Worm (Caenorhabditis elegans): ENCODE measurements around the gene cgt-1.
"Not testable (repeated sequence)": the region's sequence is repeated elsewhere in the genome, so short reads cannot be mapped to it uniquely, and the experiment has no call there.

Gene cgt-1

DNA sequence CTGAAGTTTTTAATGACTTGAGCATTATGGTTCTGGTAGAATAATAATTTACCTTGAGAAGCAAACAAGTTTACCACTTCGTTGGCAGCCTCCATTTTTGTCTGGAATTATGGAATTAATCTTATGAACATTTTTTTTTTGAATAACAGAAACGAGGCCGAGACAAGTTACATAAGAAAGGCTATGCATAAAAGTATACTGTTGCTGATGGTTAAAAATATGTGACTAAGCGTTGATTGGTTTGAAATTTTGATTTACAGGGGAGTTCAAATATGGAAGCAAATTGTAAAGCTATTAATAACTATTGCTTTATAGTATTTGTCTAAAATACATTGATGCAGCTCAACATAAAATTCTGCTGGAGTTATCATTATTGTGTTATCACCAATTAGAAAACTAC lies at the start of gene cgt-1:
cgt-1 (minus strand) TSS at position 101 of the 400 bp plus-strand sequence.
- TF ChIP-seq F13C5.2 (tag; optimal IDR thresholded peaks at IDR 0.05), result no peak
- no peak for TF ChIP-seq aly-1 (tag; optimal IDR thresholded peaks at IDR 0.05)
- no peak for TF ChIP-seq ets-7 (tag; optimal IDR thresholded peaks at IDR 0.05)

DNA sequence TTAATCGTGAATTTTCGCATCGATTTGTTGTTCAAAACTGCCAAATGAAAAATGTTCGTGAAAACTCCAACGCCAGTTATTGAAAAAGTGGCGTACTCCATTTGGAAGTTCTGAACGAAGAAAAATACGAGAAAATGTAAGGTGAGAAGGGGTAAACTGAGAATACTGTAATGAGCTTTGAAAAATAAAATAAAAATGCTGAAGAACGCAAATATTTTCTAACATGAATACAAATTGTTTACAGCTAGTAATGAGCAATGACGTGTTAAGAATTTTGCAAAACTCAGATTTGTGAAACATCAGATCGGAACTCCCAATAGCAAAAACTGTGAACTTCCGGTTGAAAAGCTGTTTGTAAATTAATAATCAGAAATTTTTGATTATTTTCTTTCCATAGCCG lies 43.7 kb upstream of the cgt-1 start, which contains the start of gene srw-26:
srw-26 (minus strand) TSS at position 101 of the 400 bp plus-strand sequence.
- TF ChIP-seq scrt-1 (GFP tag; IDR thresholded peaks at IDR 0.05), result no peak
- no peak for TF ChIP-seq hmbx-1 (tag; optimal IDR thresholded peaks at IDR 0.05)
- TF ChIP-seq sea-1 (GFP tag; conservative IDR thresholded peaks at IDR 0.05), result no peak
- TF ChIP-seq hmg-4 (GFP tag; optimal IDR thresholded peaks at IDR 0.05), result no peak
- TF ChIP-seq hnd-1 (tag; optimal IDR thresholded peaks at IDR 0.05), result no peak
- no peak for TF ChIP-seq ama-1 (optimal IDR thresholded peaks at IDR 0.05)
- TF ChIP-seq tbx-11 (GFP tag; IDR thresholded peaks at IDR 0.05), result no peak
- no peak for TF ChIP-seq ceh-13 (GFP tag; optimal IDR thresholded peaks at IDR 0.05)
- no peak for TF ChIP-seq B0310.2 (tag; optimal IDR thresholded peaks at IDR 0.05)
- TF ChIP-seq ets-7 (tag; optimal IDR thresholded peaks at IDR 0.05), result no peak
- TF ChIP-seq tbx-37 (GFP tag; conservative IDR thresholded peaks at IDR 0.05), result no peak
- TF ChIP-seq ceh-36 (tag; optimal IDR thresholded peaks at IDR 0.05), result no peak
- TF ChIP-seq pes-1 (GFP tag; IDR thresholded peaks at IDR 0.05), result no peak
- TF ChIP-seq flt-1 (GFP tag; IDR thresholded peaks at IDR 0.05), result no peak
- no peak for TF ChIP-seq F13C5.2 (tag; optimal IDR thresholded peaks at IDR 0.05)
- no peak for TF ChIP-seq tra-4 (tag; optimal IDR thresholded peaks at IDR 0.05)
- no peak for TF ChIP-seq aly-1 (tag; optimal IDR thresholded peaks at IDR 0.05)

DNA sequence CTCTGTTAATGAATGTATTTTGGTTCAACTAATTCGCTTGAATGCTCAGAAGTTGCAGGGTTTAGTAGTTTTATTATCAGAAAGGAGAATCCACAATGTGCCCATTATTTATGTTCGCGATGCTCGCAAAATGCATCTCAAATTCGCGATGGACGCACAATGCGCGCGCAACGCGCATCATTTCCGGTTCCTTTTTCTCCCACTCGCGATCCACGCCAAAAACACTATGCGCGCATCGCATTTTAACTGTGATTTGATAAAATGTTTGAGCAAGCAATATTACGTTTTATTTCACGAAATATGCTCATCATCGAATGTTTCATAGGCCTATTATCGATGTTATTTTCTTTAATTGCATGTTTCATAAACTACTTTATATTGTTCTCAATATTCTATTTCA lies 41.2 kb upstream of the cgt-1 start, which contains the start of gene srbc-77:
srbc-77 (plus strand) TSS at position 301 of the 400 bp plus-strand sequence.
- TF ChIP-seq sea-1 (GFP tag; conservative IDR thresholded peaks at IDR 0.05); tbx-11 (GFP tag; IDR thresholded peaks at IDR 0.05); flt-1 (GFP tag; IDR thresholded peaks at IDR 0.05): not testable (repeated sequence)

DNA sequence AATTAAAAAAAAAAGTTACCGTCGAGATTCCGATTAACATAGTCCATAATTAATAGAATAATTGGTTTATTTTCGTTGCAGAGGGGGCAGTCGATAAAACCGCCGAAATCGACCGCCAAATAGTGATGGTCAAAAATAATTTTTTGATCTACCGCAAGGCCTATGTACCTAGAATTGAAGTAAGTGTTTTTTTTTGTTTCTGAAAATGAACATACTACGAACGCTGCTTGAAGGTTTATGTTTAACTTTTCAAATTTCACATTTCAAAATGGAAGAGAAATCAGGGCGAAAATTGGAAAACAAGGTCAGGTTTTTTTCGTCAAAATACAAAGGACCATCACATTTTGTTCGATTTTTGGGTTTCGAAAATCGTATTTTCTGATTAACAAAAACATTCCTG lies 39.7 kb upstream of the cgt-1 start, which contains the start of gene pzf-1:
pzf-1 (minus strand) TSS at position 101 of the 400 bp plus-strand sequence.
- TF ChIP-seq ama-1 (optimal IDR thresholded peaks at IDR 0.05), result no peak
- no peak for TF ChIP-seq F13C5.2 (tag; optimal IDR thresholded peaks at IDR 0.05)
- TF ChIP-seq tbx-11 (GFP tag; IDR thresholded peaks at IDR 0.05), result no peak
- no peak for TF ChIP-seq ceh-36 (tag; optimal IDR thresholded peaks at IDR 0.05)
- TF ChIP-seq sea-1 (GFP tag; conservative IDR thresholded peaks at IDR 0.05), result no peak
- TF ChIP-seq tbx-37 (GFP tag; conservative IDR thresholded peaks at IDR 0.05), result no peak
- no peak for TF ChIP-seq flt-1 (GFP tag; IDR thresholded peaks at IDR 0.05)
- no peak for TF ChIP-seq hmbx-1 (tag; optimal IDR thresholded peaks at IDR 0.05)
- TF ChIP-seq pes-1 (GFP tag; IDR thresholded peaks at IDR 0.05), result no peak
- no peak for TF ChIP-seq scrt-1 (GFP tag; IDR thresholded peaks at IDR 0.05)
- no peak for TF ChIP-seq ceh-13 (GFP tag; optimal IDR thresholded peaks at IDR 0.05)
- no peak for TF ChIP-seq tra-4 (tag; optimal IDR thresholded peaks at IDR 0.05)
- no peak for TF ChIP-seq ets-7 (tag; optimal IDR thresholded peaks at IDR 0.05)
- TF ChIP-seq B0310.2 (tag; optimal IDR thresholded peaks at IDR 0.05), result no peak
- TF ChIP-seq hnd-1 (tag; optimal IDR thresholded peaks at IDR 0.05), result no peak
- no peak for TF ChIP-seq aly-1 (tag; optimal IDR thresholded peaks at IDR 0.05)
- TF ChIP-seq hmg-4 (GFP tag; optimal IDR thresholded peaks at IDR 0.05), result no peak

DNA sequence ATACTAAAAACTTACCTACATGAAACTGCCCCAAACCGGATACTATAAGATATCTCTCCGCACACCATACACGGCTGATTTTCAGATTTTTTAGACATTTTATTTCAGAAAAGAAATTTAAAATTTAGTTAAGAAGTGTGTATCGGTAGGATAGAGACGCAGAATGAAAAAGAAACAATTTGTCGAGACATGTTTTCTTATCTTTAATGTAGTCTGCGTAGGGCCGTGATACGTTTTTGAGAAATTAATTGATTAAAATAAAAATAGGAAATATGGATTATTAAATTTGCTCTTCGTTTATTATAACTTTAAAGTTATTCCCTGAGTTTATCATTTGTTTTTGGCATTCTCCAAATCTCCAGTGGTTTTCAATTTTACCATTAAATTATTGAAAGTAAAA lies 35.7 kb upstream of the cgt-1 start, which contains the start of gene nhr-108:
nhr-108 (minus strand) TSS at position 166 of the 400 bp plus-strand sequence.
- TF ChIP-seq ceh-36 (tag; optimal IDR thresholded peaks at IDR 0.05) (no peak), aly-1 (tag; optimal IDR thresholded peaks at IDR 0.05) (no peak), hmg-4 (GFP tag; optimal IDR thresholded peaks at IDR 0.05) (no peak), flt-1 (GFP tag; IDR thresholded peaks at IDR 0.05) (no peak), tra-4 (tag; optimal IDR thresholded peaks at IDR 0.05) (no peak), ceh-13 (GFP tag; optimal IDR thresholded peaks at IDR 0.05) (no peak), hnd-1 (tag; optimal IDR thresholded peaks at IDR 0.05) (no peak), ama-1 (optimal IDR thresholded peaks at IDR 0.05) (no peak), sea-1 (GFP tag; conservative IDR thresholded peaks at IDR 0.05) (no peak), B0310.2 (tag; optimal IDR thresholded peaks at IDR 0.05) (no peak), scrt-1 (GFP tag; IDR thresholded peaks at IDR 0.05) (no peak), pes-1 (GFP tag; IDR thresholded peaks at IDR 0.05) (no peak), hmbx-1 (tag; optimal IDR thresholded peaks at IDR 0.05) (no peak), tbx-11 (GFP tag; IDR thresholded peaks at IDR 0.05) (no peak), tbx-37 (GFP tag; conservative IDR thresholded peaks at IDR 0.05) (no peak), F13C5.2 (tag; optimal IDR thresholded peaks at IDR 0.05) (no peak), ets-7 (tag; optimal IDR thresholded peaks at IDR 0.05) (no peak)

DNA sequence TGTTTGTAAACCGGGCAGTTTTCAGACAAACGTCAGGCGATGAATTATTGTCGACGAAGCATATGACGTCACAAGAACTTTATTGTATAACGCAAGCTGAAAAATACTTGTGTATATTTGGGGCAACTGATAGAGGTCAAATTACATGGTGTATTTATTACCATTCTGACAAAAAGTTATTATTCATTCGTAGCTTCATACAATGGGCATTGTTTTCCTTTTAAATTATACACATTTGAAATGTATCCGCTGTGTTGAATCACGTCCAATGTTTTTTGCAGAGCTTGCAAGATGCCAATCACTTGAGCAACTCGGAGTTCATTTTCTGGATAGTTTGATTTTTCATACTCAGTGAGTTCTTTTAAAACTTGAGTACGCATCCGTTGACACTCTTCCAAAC lies 34.3 kb upstream of the cgt-1 start, which contains the start of gene F35E8.13:
F35E8.13 (plus strand) TSS at position 301 of the 400 bp plus-strand sequence.
- TF ChIP-seq ceh-36 (tag; optimal IDR thresholded peaks at IDR 0.05) (no peak), flt-1 (GFP tag; IDR thresholded peaks at IDR 0.05) (no peak), sea-1 (GFP tag; conservative IDR thresholded peaks at IDR 0.05) (no peak), F13C5.2 (tag; optimal IDR thresholded peaks at IDR 0.05) (no peak), tbx-11 (GFP tag; IDR thresholded peaks at IDR 0.05) (no peak), ets-7 (tag; optimal IDR thresholded peaks at IDR 0.05) (no peak), aly-1 (tag; optimal IDR thresholded peaks at IDR 0.05) (no peak), hmg-4 (GFP tag; optimal IDR thresholded peaks at IDR 0.05) (no peak), hnd-1 (tag; optimal IDR thresholded peaks at IDR 0.05) (no peak), ceh-13 (GFP tag; optimal IDR thresholded peaks at IDR 0.05) (no peak), tbx-37 (GFP tag; conservative IDR thresholded peaks at IDR 0.05) (no peak), tra-4 (tag; optimal IDR thresholded peaks at IDR 0.05) (no peak), ama-1 (optimal IDR thresholded peaks at IDR 0.05) (no peak), hmbx-1 (tag; optimal IDR thresholded peaks at IDR 0.05) (no peak), pes-1 (GFP tag; IDR thresholded peaks at IDR 0.05) (no peak), scrt-1 (GFP tag; IDR thresholded peaks at IDR 0.05) (no peak), B0310.2 (tag; optimal IDR thresholded peaks at IDR 0.05) (no peak)

DNA sequence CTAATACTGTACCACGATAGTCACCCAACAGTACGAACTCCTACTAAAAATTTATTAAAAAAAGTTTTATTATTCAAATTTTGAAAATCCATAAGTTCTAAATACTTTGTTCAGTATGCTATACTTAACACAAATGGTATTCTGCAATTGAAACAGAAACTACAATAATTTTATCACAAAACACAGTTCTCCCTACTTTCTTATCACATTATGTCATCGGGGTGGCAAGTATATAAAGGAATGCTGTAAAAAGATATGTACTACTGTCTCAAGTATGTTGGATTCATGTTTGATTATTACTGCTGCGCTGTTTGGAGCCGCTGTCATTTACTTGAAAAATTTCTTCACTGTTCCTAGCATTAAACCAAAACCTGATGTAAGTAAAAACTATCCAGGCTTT lies 32.5 kb upstream of the cgt-1 start, which contains the start of gene cdr-1:
cdr-1 (plus strand) TSS at position 208 of the 400 bp plus-strand sequence.
- TF ChIP-seq pes-1 (GFP tag; IDR thresholded peaks at IDR 0.05) (no peak), B0310.2 (tag; optimal IDR thresholded peaks at IDR 0.05) (no peak), F13C5.2 (tag; optimal IDR thresholded peaks at IDR 0.05) (no peak), ama-1 (optimal IDR thresholded peaks at IDR 0.05) (no peak)

Data from whole organism, early embryonic.